Worm (Caenorhabditis elegans): Measurements from ENCODE around the gene mrps-9.

- TF ChIP-seq nhr-47 (tag; optimal IDR thresholded peaks at IDR 0.05) (peak; percentile 70), lin-15B (tag; optimal IDR thresholded peaks at IDR 0.05) (no peak), nhr-28 (tag; optimal IDR thresholded peaks at IDR 0.05) (no peak), nhr-11 (tag; optimal IDR thresholded peaks at IDR 0.05) (peak; percentile 45), sptf-1 (tag; optimal IDR thresholded peaks at IDR 0.05) (no peak), ztf-4 (tag; optimal IDR thresholded peaks at IDR 0.05) (peak; percentile 45)
Measured at ce11 chrIII:8229480-8229879, 36.4 kb upstream of the mrps-9 start.
